Worm (Caenorhabditis elegans) whole organism, L1 larva: ENCODE results near the gene nhr-152.

Experiments
- aha-1 ChIP-seq: fragments of 150-350 bp; optimal IDR thresholded peaks from 2 replicates; lab custom pipeline; 2014; ENCODE audit warnings: missing biosample characterization, missing genetic modification characterization
- alr-1 ChIP-seq: fragments of 200-800 bp; sonication (Bioruptor generic); optimal IDR thresholded peaks from 2 replicates; lab custom pipeline; 2018; ENCODE audit warnings: borderline replicate concordance, mild to moderate bottlenecking, missing genetic modification characterization, missing compliant biosample characterization
- ama-1 ChIP-seq: fragments of 150-350 bp; optimal IDR thresholded peaks from 2 replicates; lab custom pipeline; 2014
- fkh-10 ChIP-seq: sonication (generic microtip); optimal IDR thresholded peaks from 2 replicates; lab custom pipeline; 2017; ENCODE audit warnings: missing biosample characterization, missing genetic modification reagents, missing genetic modification characterization
- mef-2 ChIP-seq: fragments of 150-350 bp; optimal IDR thresholded peaks from 2 replicates; lab custom pipeline; 2014; ENCODE audit warnings: missing biosample characterization, missing genetic modification characterization
- mep-1 ChIP-seq: fragments of 150-350 bp; optimal IDR thresholded peaks from 2 replicates; lab custom pipeline; 2014; ENCODE audit warnings: missing biosample characterization, missing genetic modification characterization
- nhr-19 ChIP-seq: fragments of 200-800 bp; sonication (Bioruptor generic); conservative IDR thresholded peaks from 2 replicates; pipeline ENCODE4 v1.3.6; 2022; ENCODE audit warnings: missing genetic modification characterization, missing compliant biosample characterization
- nhr-90 ChIP-seq: sonication (generic microtip); optimal IDR thresholded peaks from 2 replicates; lab custom pipeline; 2016; ENCODE audit warnings: mild to moderate bottlenecking, missing genetic modification characterization, missing compliant biosample characterization; ENCODE audit not compliant: poor library complexity
- snpc-4 ChIP-seq: fragments of 150-350 bp; optimal IDR thresholded peaks from 2 replicates; lab custom pipeline; 2014; ENCODE audit warnings: missing biosample characterization, missing genetic modification characterization
- sptf-1 ChIP-seq: fragments of 150-350 bp; optimal IDR thresholded peaks from 2 replicates; lab custom pipeline; 2014; ENCODE audit warnings: missing biosample characterization, missing genetic modification characterization

DNA sequence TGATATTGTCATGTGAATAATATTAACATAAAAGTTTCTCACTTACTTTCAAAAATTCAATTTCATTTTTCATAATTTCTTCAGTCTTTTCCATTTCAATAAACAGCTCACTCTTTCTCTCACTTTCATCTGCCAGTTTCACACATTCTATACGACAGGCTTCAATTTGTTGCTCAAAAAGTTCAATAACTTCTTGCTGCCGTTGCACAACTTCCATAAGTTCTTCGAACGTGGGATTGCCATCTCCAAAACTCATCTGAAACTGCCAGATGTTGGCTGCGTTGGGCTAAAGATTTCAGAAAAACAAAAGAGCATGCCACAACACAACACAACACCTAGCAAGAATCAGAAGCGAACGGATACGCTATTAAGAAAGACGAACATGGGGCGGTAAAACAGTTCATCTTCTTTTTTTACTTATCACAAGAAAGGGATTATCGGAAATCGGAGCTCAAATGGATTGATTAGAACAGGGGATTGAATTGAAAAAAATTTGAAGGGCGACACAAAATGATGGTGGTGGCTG, 47.2 kb downstream of the nhr-152 start:
- TF ChIP-seq alr-1 (tag; lab: Kevin White, UChicago), result no peak
- TF ChIP-seq sptf-1 (tag; lab: Kevin White, UChicago), result no peak
- TF ChIP-seq snpc-4 (tag; lab: Kevin White, UChicago), result no peak
- TF ChIP-seq aha-1 (tag; lab: Kevin White, UChicago), result no peak
- TF ChIP-seq mep-1 (tag; lab: Kevin White, UChicago), result no peak
- no peak for TF ChIP-seq nhr-90 (tag; lab: Kevin White, UChicago)
- no peak for TF ChIP-seq nhr-19 (GFP tag; lab: Robert Waterston, UW)
- TF ChIP-seq fkh-10 (GFP tag; lab: Kevin White, UChicago), result no peak
- peak; percentile 52 for TF ChIP-seq ama-1
- TF ChIP-seq mef-2 (tag; lab: Kevin White, UChicago), result no peak
